Worm (Caenorhabditis elegans): ENCODE data around the gene orc-2.

orc-2 gene

DNA sequence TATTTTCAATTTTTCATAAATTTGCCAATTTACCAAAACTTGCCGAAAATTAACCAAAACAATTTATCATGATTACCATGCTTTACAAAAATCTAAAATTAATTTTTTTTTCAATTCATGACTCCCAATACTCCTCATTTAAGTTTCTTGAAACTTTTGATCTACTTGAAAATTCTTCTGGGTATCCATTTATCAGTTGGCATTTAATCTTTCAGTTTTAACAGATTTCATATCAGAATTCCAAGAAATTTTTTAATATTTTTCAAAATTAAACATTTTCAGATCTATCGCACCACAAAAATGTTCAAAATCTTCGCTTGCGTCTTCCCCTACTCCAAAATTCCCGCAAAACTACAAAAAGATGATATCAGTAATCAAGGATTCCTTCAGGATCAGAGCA, 50.2 kb downstream of the orc-2 start, which contains the start of gene Y19D2B.2:
Gene Y19D2B.2 (plus strand): TSS at position 301 of the 400 bp plus-strand sequence.
- TF ChIP-seq ceh-82 (tag; optimal IDR thresholded peaks at IDR 0.05) (no peak), nhr-23 (tag; optimal IDR thresholded peaks at IDR 0.05) (no peak), C34F6.9 (tag; optimal IDR thresholded peaks at IDR 0.05) (no peak), alr-1 (tag; optimal IDR thresholded peaks at IDR 0.05) (no peak), ztf-1 (GFP tag; conservative IDR thresholded peaks at IDR 0.05) (no peak), unc-62 (GFP tag; optimal IDR thresholded peaks at IDR 0.05) (no peak), ztf-11 (tag; optimal IDR thresholded peaks at IDR 0.05) (no peak), elt-1 (tag; optimal IDR thresholded peaks at IDR 0.05) (no peak), sma-3 (GFP tag; optimal IDR thresholded peaks at IDR 0.05) (no peak), mdl-1 (tag; optimal IDR thresholded peaks at IDR 0.05) (no peak), nhr-10 (tag; optimal IDR thresholded peaks at IDR 0.05) (no peak), aly-2 (tag; optimal IDR thresholded peaks at IDR 0.05) (no peak)

- peak; percentile 96 for TF ChIP-seq fos-1 (tag; optimal IDR thresholded peaks at IDR 0.05)
- TF ChIP-seq peb-1 (tag; optimal IDR thresholded peaks at IDR 0.05): no peak
- TF ChIP-seq ceh-16 (tag; optimal IDR thresholded peaks at IDR 0.05): no peak
- no peak for TF ChIP-seq ztf-1 (GFP tag; conservative IDR thresholded peaks at IDR 0.05)
- peak; percentile 38 for TF ChIP-seq gmeb-1 (tag; optimal IDR thresholded peaks at IDR 0.05)
- peak in 1 of 2 experiments; percentile 36 for TF ChIP-seq lsy-2 (tag; optimal IDR thresholded peaks at IDR 0.05)
- peak; percentile 82 for TF ChIP-seq sma-9 (GFP tag; optimal IDR thresholded peaks at IDR 0.05)
- no peak for TF ChIP-seq sma-9 (tag; optimal IDR thresholded peaks at IDR 0.05)
- TF ChIP-seq crh-2 (tag; optimal IDR thresholded peaks at IDR 0.05): peak; percentile 63
- peak; percentile 59 for TF ChIP-seq sma-3 (GFP tag; optimal IDR thresholded peaks at IDR 0.05)
- TF ChIP-seq C34F6.9 (tag; optimal IDR thresholded peaks at IDR 0.05): no peak
- no peak for TF ChIP-seq ceh-82 (tag; optimal IDR thresholded peaks at IDR 0.05)
- peak; percentile 17 for TF ChIP-seq nhr-21 (tag; optimal IDR thresholded peaks at IDR 0.05)
Measured at ce11 chrII:10924669-10925068, 50.9 kb downstream of the orc-2 start.

DNA sequence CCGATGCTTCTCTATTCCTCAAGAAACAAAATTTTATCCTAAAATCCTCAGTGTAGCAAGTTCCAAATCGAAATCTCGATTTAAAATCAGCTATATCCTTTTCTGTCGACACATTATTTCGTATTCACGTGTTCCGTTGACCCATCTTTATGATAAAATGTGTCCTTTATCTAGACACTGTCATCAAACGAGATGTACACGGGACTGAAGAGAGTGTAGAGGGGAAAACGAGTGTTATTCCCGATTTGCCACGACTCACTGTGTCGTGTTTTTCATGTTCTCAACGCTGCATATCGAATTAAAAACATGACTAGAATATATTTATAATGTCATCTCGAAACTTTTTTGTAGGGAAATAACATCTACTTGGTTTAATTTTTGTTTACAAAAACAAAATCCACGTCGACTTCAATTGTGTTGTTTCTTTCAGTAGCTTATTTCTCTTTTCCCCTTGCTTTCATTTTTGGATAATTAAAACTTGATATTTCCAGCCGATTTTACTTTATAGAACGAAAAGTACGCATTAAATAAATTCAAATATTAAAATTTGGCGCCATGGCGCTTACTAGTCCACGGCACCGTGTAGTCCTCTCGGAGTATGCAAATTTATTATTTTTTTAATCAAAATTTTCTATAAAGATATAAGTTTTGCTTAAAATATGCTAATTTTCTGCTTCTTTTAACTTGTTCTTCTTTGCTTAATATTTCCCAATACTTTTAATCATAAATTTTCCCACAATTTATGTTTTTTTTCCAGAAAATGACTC, 52.3 kb downstream of the orc-2 start, which contains the start of gene metr-1:
Gene metr-1 (plus strand): TSS at position 758 of the 767 bp plus-strand sequence.
- TF ChIP-seq nhr-25 (tag; optimal IDR thresholded peaks at IDR 0.05) (no peak), gmeb-1 (tag; optimal IDR thresholded peaks at IDR 0.05) (peak; percentile 63), crh-2 (tag; optimal IDR thresholded peaks at IDR 0.05) (peak; percentile 2), fos-1 (tag; optimal IDR thresholded peaks at IDR 0.05) (peak; percentile 68), ama-1 (optimal IDR thresholded peaks at IDR 0.05) (peak; percentile 46), lsy-2 (tag; optimal IDR thresholded peaks at IDR 0.05) (peak in 1 of 2 experiments; percentile 49), unc-62 (GFP tag; optimal IDR thresholded peaks at IDR 0.05) (no peak), nhr-21 (tag; optimal IDR thresholded peaks at IDR 0.05) (peak; percentile 60), sma-9 (GFP tag; optimal IDR thresholded peaks at IDR 0.05) (peak; percentile 15), sma-9 (tag; optimal IDR thresholded peaks at IDR 0.05) (no peak)
